Worm (Caenorhabditis elegans): ENCODE results near the gene nhx-6.

nhx-6 gene

DNA sequence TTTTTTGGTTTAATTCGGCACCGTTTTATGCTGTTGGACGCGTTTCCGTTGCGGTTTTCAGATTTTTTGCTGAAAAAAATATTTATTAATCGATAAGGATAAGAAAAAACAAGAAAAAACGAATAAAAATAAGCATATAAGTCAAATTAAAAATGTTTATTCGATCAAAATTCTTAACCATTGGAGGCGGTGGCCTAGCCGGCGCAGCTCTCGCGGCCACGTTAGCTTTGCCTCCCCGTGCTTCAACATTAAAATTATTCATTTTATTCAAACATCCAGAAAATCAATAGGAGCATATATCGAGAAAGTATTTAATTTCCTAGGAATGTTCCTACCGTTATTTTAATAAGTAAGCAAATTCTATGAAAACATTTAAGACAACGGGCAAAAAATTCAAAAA lies 7.7 kb upstream of the nhx-6 start, which contains the start of gene ZC204.14:
ZC204.14 (minus strand) TSS at position 69 of the 400 bp plus-strand sequence.
- no peak for TF ChIP-seq F10E7.11 (tag; optimal IDR thresholded peaks at IDR 0.05)
- no peak for TF ChIP-seq nhr-90 (tag; optimal IDR thresholded peaks at IDR 0.05)
- no peak for TF ChIP-seq snpc-4 (GFP tag; optimal IDR thresholded peaks at IDR 0.05)
- no peak for TF ChIP-seq snpc-4 (tag; optimal IDR thresholded peaks at IDR 0.05)
- no peak for TF ChIP-seq B0035.1 (tag; optimal IDR thresholded peaks at IDR 0.05)
- TF ChIP-seq akir-1 (GFP tag; optimal IDR thresholded peaks at IDR 0.05), result no peak
- TF ChIP-seq hmg-1.2 (GFP tag; IDR thresholded peaks at IDR 0.05), result peak; percentile 77

DNA sequence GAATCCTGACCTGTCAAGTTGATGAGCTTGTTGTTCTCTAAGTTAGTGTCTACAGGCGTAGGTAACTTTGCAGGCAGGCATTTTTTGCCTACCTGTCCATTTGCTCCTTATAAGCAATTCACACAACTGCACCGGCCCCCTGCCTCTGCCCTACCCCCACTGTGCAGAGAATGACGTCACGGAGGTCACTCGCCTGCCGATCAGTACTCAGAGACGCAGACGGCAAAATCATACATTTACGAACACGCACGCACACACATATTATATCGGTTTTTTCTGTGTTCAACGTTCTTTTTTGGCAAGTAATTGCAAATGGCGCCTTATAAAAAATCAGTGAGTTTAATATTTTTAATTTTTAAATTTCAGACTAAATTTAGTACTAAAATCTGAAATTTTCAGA lies 7.1 kb upstream of the nhx-6 start, which contains the start of gene duxl-1:
duxl-1 (plus strand) TSS at position 184 of the 400 bp plus-strand sequence.
- peak; percentile 22; the same call in 1 of the 2 replicates for TF ChIP-seq dox-1 (GFP tag; IDR thresholded peaks at IDR 0.05)
- peak; percentile 53; the same call in 1 of the 2 replicates for TF ChIP-seq hmg-1.2 (GFP tag; IDR thresholded peaks at IDR 0.05)
- peak; percentile 57 for TF ChIP-seq nhr-80 (tag; optimal IDR thresholded peaks at IDR 0.05)
- no peak for TF ChIP-seq ccch-3 (GFP tag; optimal IDR thresholded peaks at IDR 0.05)
- TF ChIP-seq tbp1 (GFP tag; optimal IDR thresholded peaks at IDR 0.05), result peak; percentile 15
- TF ChIP-seq lsy-27 (tag; optimal IDR thresholded peaks at IDR 0.05; ENCODE audit: borderline replicate concordance, insufficient read depth), result no peak
- peak; percentile 90 for TF ChIP-seq atf-7 (tag; optimal IDR thresholded peaks at IDR 0.05)
- TF ChIP-seq let-607 (tag; optimal IDR thresholded peaks at IDR 0.05), result peak in 1 of 2 experiments; percentile 3
- TF ChIP-seq attf-5 (GFP tag; optimal IDR thresholded peaks at IDR 0.05), result peak; percentile 61
- no peak for TF ChIP-seq F23B12.7 (tag; optimal IDR thresholded peaks at IDR 0.05; ENCODE audit: insufficient read depth)

DNA sequence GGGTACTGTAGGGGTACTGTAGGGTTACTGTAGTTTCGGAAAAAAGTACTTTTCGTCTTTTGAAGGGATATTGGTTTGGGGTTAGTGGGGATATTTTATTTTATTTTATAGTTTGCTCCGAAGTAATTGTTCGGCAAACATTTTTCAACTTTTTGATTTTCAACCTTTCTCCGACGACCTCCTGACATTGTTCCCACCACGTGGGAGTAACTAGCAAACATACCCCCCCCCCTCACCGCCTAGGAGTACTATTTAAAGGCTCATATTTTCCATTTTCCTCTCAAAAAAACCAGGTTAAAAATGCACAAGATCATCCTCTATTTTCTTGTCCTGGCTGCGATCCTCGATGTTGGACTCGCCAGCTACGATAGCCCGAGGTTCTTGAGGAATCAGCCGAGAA lies 4.6 kb upstream of the nhx-6 start, which contains the start of gene srlf-29:
srlf-29 (plus strand) TSS at position 301 of the 400 bp plus-strand sequence.
- TF ChIP-seq mxl-1 (tag; optimal IDR thresholded peaks at IDR 0.05), result no peak
- TF ChIP-seq snpc-1.1 (tag; optimal IDR thresholded peaks at IDR 0.05; ENCODE audit: insufficient read depth), result no peak
- TF ChIP-seq snpc-3.4 (tag; optimal IDR thresholded peaks at IDR 0.05), result no peak
- no peak for TF ChIP-seq madf-8 (GFP tag; conservative IDR thresholded peaks at IDR 0.05)
- TF ChIP-seq sdz-38 (tag; optimal IDR thresholded peaks at IDR 0.05), result no peak
- no peak for TF ChIP-seq F39B2.1 (GFP tag; IDR thresholded peaks at IDR 0.05)
- TF ChIP-seq ceh-58 (GFP tag; IDR thresholded peaks at IDR 0.05), result no peak

DNA sequence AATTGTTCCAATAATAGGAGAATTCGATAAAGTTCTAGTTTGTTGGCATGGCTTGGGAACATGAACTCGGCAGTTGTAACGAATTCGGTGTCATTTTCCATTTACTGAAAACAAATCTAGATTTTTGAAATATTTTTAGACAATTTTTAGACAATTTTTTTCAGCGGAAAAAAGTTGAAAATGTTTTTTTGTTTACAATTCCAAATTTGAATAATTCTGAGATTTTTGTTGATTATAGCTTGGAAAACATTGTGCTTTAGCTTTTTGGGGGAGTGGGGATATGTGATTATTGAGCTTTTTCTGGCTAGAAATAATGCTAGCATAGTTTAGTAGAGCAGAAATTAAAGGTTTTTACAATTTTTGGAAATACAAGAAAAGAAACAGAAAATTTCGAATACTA lies 1.7 kb upstream of the nhx-6 start, which contains the start of gene srw-97:
srw-97 (minus strand) TSS at position 101 of the 400 bp plus-strand sequence.
- TF ChIP-seq sea-2 (GFP tag; IDR thresholded peaks at IDR 0.05), result no peak
- no peak for TF ChIP-seq hlh-12 (tag; optimal IDR thresholded peaks at IDR 0.05)
- TF ChIP-seq cebp-1 (GFP tag; IDR thresholded peaks at IDR 0.05), result no peak
- no peak for TF ChIP-seq cebp-1 (tag; optimal IDR thresholded peaks at IDR 0.05)
- no peak for TF ChIP-seq tbx-9 (tag; optimal IDR thresholded peaks at IDR 0.05; ENCODE audit: borderline replicate concordance)
- TF ChIP-seq mes-4 (tag; optimal IDR thresholded peaks at IDR 0.05), result no peak
- TF ChIP-seq ztf-6 (GFP tag; IDR thresholded peaks at IDR 0.05), result no peak
- TF ChIP-seq hmg-20 (GFP tag; IDR thresholded peaks at IDR 0.05), result no peak
- no peak for TF ChIP-seq nhr-27 (tag; optimal IDR thresholded peaks at IDR 0.05)
- TF ChIP-seq snpc-3.4 (tag; optimal IDR thresholded peaks at IDR 0.05), result no peak
- no peak for TF ChIP-seq F55B11.4 (tag; optimal IDR thresholded peaks at IDR 0.05; ENCODE audit: borderline replicate concordance, insufficient read depth)
- TF ChIP-seq bed-2 (GFP tag; IDR thresholded peaks at IDR 0.05), result no peak
- no peak for TF ChIP-seq K11D2.4 (GFP tag; IDR thresholded peaks at IDR 0.05)
- no peak for TF ChIP-seq snpc-4 (GFP tag; optimal IDR thresholded peaks at IDR 0.05)
- TF ChIP-seq snpc-4 (tag; optimal IDR thresholded peaks at IDR 0.05), result no peak
- TF ChIP-seq hrde-1 (tag; optimal IDR thresholded peaks at IDR 0.05; ENCODE audit: borderline replicate concordance), result no peak
- no peak for TF ChIP-seq xnd-1 (tag; optimal IDR thresholded peaks at IDR 0.05)
- TF ChIP-seq tlf-1 (GFP tag; optimal IDR thresholded peaks at IDR 0.05), result no peak
- TF ChIP-seq F10E7.11 (tag; optimal IDR thresholded peaks at IDR 0.05), result no peak
